Fruit fly (Drosophila melanogaster) whole organism, embryonic: ENCODE data around the gene PGAP1.

Experiments
- Ada2b ChIP-seq: fragments of 200-800 bp; sonication (Bioruptor generic); IDR thresholded peaks from 2 replicates; pipeline ENCODE4 v1.3.6; 2022; ENCODE audit warnings: missing biosample characterization, missing genetic modification characterization
- Aef1 ChIP-seq: fragments of 200-800 bp; sonication (Bioruptor generic); IDR thresholded peaks from 3 replicates; pipeline ENCODE4 v1.3.6; 2022; ENCODE audit warnings: missing biosample characterization, missing genetic modification characterization
- Bdp1 ChIP-seq: fragments of 200-800 bp; sonication (Bioruptor generic); optimal IDR thresholded peaks from 3 replicates; lab custom pipeline; 2016; ENCODE audit warnings: missing biosample characterization, missing genetic modification characterization
- CG12942 ChIP-seq: fragments of 200-800 bp; sonication (Bioruptor generic); optimal IDR thresholded peaks from 3 replicates; lab custom pipeline; 2016; ENCODE audit warnings: missing biosample characterization, missing genetic modification characterization
- CG14050 ChIP-seq: fragments of 200-800 bp; sonication (Bioruptor generic); IDR thresholded peaks from 3 replicates; pipeline ENCODE4 v1.3.6; 2022; ENCODE audit warnings: missing biosample characterization, missing genetic modification characterization
- CG17186 ChIP-seq: fragments of 200-800 bp; sonication (Bioruptor generic); optimal IDR thresholded peaks from 3 replicates; lab custom pipeline; 2017; ENCODE audit warnings: missing biosample characterization, missing genetic modification reagents, missing genetic modification characterization
- CG17328 ChIP-seq: fragments of 200-800 bp; sonication (Bioruptor generic); IDR thresholded peaks from 2 replicates; pipeline ENCODE4 v1.3.6; 2022; ENCODE audit warnings: missing biosample characterization, missing genetic modification characterization
- CG18599 ChIP-seq: fragments of 200-800 bp; sonication (Bioruptor generic); optimal IDR thresholded peaks from 3 replicates; lab custom pipeline; 2017; ENCODE audit warnings: missing biosample characterization, missing genetic modification characterization, mild to moderate bottlenecking, moderate library complexity, missing genetic modification reagents
- CG18619 ChIP-seq: fragments of 200-800 bp; sonication (Bioruptor generic); optimal IDR thresholded peaks from 3 replicates; lab custom pipeline; 2017; ENCODE audit warnings: missing biosample characterization, mild to moderate bottlenecking, missing genetic modification characterization
- CG2199 ChIP-seq: fragments of 200-800 bp; sonication (Bioruptor generic); IDR thresholded peaks from 3 replicates; pipeline ENCODE4 v1.3.6; 2022; ENCODE audit warnings: missing biosample characterization, missing genetic modification characterization
- CG2202 ChIP-seq: fragments of 200-800 bp; sonication (Bioruptor generic); optimal IDR thresholded peaks from 2 replicates; lab custom pipeline; 2018; ENCODE audit warnings: missing biosample characterization, mild to moderate bottlenecking, missing genetic modification characterization
- CG31388 ChIP-seq: fragments of 200-800 bp; sonication (Bioruptor generic); optimal IDR thresholded peaks from 2 replicates; lab custom pipeline; 2016; ENCODE audit warnings: missing biosample characterization, missing genetic modification characterization
- CG3407 ChIP-seq: fragments of 200-800 bp; sonication (Bioruptor generic); optimal IDR thresholded peaks from 2 replicates; lab custom pipeline; 2018; ENCODE audit warnings: missing biosample characterization, mild to moderate bottlenecking, missing genetic modification characterization
- CG5180 ChIP-seq: fragments of 200-800 bp; sonication (Bioruptor generic); optimal IDR thresholded peaks from 3 replicates; lab custom pipeline; 2017; ENCODE audit warnings: missing biosample characterization, missing genetic modification characterization, mild to moderate bottlenecking, moderate library complexity, missing genetic modification reagents
- CG7271 ChIP-seq: fragments of 200-800 bp; sonication (Bioruptor generic); optimal IDR thresholded peaks from 2 replicates; lab custom pipeline; 2018; ENCODE audit warnings: missing biosample characterization, mild to moderate bottlenecking, missing genetic modification characterization, moderate library complexity
- CG7372 ChIP-seq: fragments of 200-800 bp; sonication (Bioruptor generic); IDR thresholded peaks from 2 replicates; pipeline ENCODE4 v1.3.6; 2022; ENCODE audit warnings: missing biosample characterization, missing genetic modification characterization
- CG8281 ChIP-seq: fragments of 200-800 bp; sonication (Bioruptor generic); optimal IDR thresholded peaks from 2 replicates; lab custom pipeline; 2018; ENCODE audit warnings: missing biosample characterization, mild to moderate bottlenecking, missing genetic modification characterization, moderate library complexity
- CG9817 ChIP-seq: fragments of 200-800 bp; sonication (Bioruptor generic); optimal IDR thresholded peaks from 2 replicates; lab custom pipeline; 2018; ENCODE audit warnings: missing biosample characterization, mild to moderate bottlenecking, missing genetic modification characterization, moderate library complexity
- CTCF ChIP-seq: fragments of 200-800 bp; sonication (Bioruptor generic); optimal IDR thresholded peaks from 2 replicates; lab custom pipeline; 2017; ENCODE audit warnings: missing biosample characterization, mild to moderate bottlenecking, missing genetic modification characterization, moderate library complexity
- Drgx ChIP-seq: fragments of 200-800 bp; sonication (Bioruptor generic); IDR thresholded peaks from 2 replicates; pipeline ENCODE4 v1.3.6; 2022; ENCODE audit warnings: missing biosample characterization, missing genetic modification characterization
- Lim3 ChIP-seq: fragments of 200-800 bp; sonication (Bioruptor generic); IDR thresholded peaks from 2 replicates; pipeline ENCODE4 v1.3.6; 2022; ENCODE audit warnings: missing biosample characterization, missing genetic modification characterization
- Lpt ChIP-seq: fragments of >200 bp; optimal IDR thresholded peaks from 2 replicates; lab custom pipeline; 2018; ENCODE audit warnings: missing biosample characterization, missing genetic modification characterization
- MESR4 ChIP-seq: fragments of 200-800 bp; sonication (Bioruptor generic); optimal IDR thresholded peaks from 2 replicates; lab custom pipeline; 2018; ENCODE audit warnings: missing biosample characterization, mild to moderate bottlenecking, missing genetic modification characterization, moderate library complexity
- MTF-1 ChIP-seq: fragments of 200-800 bp; sonication (Bioruptor generic); optimal IDR thresholded peaks from 2 replicates; lab custom pipeline; 2018; ENCODE audit warnings: missing biosample characterization, mild to moderate bottlenecking, missing genetic modification characterization, borderline replicate concordance
- Max ChIP-seq: fragments of 200-800 bp; sonication (Bioruptor generic); optimal IDR thresholded peaks from 2 replicates; lab custom pipeline; 2016; ENCODE audit warnings: missing biosample characterization, mild to moderate bottlenecking, missing genetic modification characterization
- Med ChIP-seq: fragments of 200-800 bp; sonication (Bioruptor generic); peaks from one replicate; lab custom pipeline; 2016; ENCODE audit warnings: missing biosample characterization, missing genetic modification characterization, mild to moderate bottlenecking, inconsistent platforms, moderate library complexity
- Mrtf ChIP-seq: fragments of 200-800 bp; sonication (Bioruptor generic); IDR thresholded peaks from 3 replicates; pipeline ENCODE4 v1.3.6; 2022; ENCODE audit warnings: missing biosample characterization, missing genetic modification characterization
- Ptx1 ChIP-seq: fragments of 200-800 bp; sonication (Bioruptor generic); IDR thresholded peaks from 2 replicates; pipeline ENCODE4 v1.3.6; 2022; ENCODE audit warnings: missing biosample characterization, missing genetic modification characterization
- TFAM ChIP-seq: fragments of 200-800 bp; sonication (Bioruptor generic); optimal IDR thresholded peaks from 2 replicates; lab custom pipeline; 2017; ENCODE audit warnings: missing biosample characterization, missing genetic modification characterization, inconsistent platforms
- ab ChIP-seq: fragments of 200-800 bp; sonication (Bioruptor generic); optimal IDR thresholded peaks from 2 replicates; lab custom pipeline; 2016; ENCODE audit warnings: missing biosample characterization, missing genetic modification characterization
- ac ChIP-seq: fragments of 200-800 bp; sonication (Bioruptor generic); optimal IDR thresholded peaks from 3 replicates; lab custom pipeline; 2017; ENCODE audit warnings: missing biosample characterization, mild to moderate bottlenecking, missing genetic modification characterization
- ap ChIP-seq: fragments of 200-800 bp; sonication (Bioruptor generic); IDR thresholded peaks from 2 replicates; pipeline ENCODE4 v1.3.6; 2022; ENCODE audit warnings: missing biosample characterization, missing genetic modification characterization
- caup ChIP-seq: fragments of 200-800 bp; sonication (Bioruptor generic); optimal IDR thresholded peaks from 3 replicates; lab custom pipeline; 2017; ENCODE audit warnings: missing biosample characterization, mild to moderate bottlenecking, missing genetic modification characterization, moderate library complexity; ENCODE audit not compliant: severe bottlenecking
- dm ChIP-seq: fragments of 200-800 bp; sonication (Bioruptor generic); optimal IDR thresholded peaks from 3 replicates; lab custom pipeline; 2016; ENCODE audit warnings: missing biosample characterization, missing genetic modification characterization
- emc ChIP-seq: fragments of 200-800 bp; sonication (Bioruptor generic); optimal IDR thresholded peaks from 2 replicates; lab custom pipeline; 2016; ENCODE audit warnings: missing biosample characterization, missing genetic modification characterization
- eve ChIP-seq, 2 experiments: fragments of >200 bp; optimal IDR thresholded peaks; 2 replicates each; lab custom pipeline; 2017; ENCODE audit warnings: missing biosample characterization in 2 of 2, missing genetic modification characterization in 2 of 2
- grn ChIP-seq: fragments of 200-800 bp; sonication (Bioruptor generic); optimal IDR thresholded peaks from 3 replicates; lab custom pipeline; 2017; ENCODE audit warnings: missing biosample characterization, missing genetic modification characterization
- gro ChIP-seq: fragments of 200-800 bp; sonication (Bioruptor generic); optimal IDR thresholded peaks from 2 replicates; lab custom pipeline; 2016; ENCODE audit warnings: missing biosample characterization, missing genetic modification characterization
- gsb-n ChIP-seq: fragments of 200-800 bp; sonication (Bioruptor generic); optimal IDR thresholded peaks from 3 replicates; lab custom pipeline; 2018; ENCODE audit warnings: missing biosample characterization, mild to moderate bottlenecking, missing genetic modification characterization
- gt ChIP-seq: fragments of 200-800 bp; sonication (Bioruptor generic); IDR thresholded peaks from 2 replicates; pipeline ENCODE4 v1.3.6; 2022; ENCODE audit warnings: missing biosample characterization, missing genetic modification characterization
- ham ChIP-seq: fragments of 200-800 bp; sonication (Bioruptor generic); IDR thresholded peaks from 2 replicates; pipeline ENCODE4 v1.3.6; 2022; ENCODE audit warnings: missing biosample characterization, missing genetic modification characterization
- lilli ChIP-seq: fragments of 200-800 bp; sonication (Bioruptor generic); optimal IDR thresholded peaks from 3 replicates; lab custom pipeline; 2016; ENCODE audit warnings: missing biosample characterization, missing genetic modification characterization
- pita ChIP-seq: fragments of 200-800 bp; sonication (Bioruptor generic); optimal IDR thresholded peaks from 2 replicates; lab custom pipeline; 2017; ENCODE audit warnings: missing biosample characterization, mild to moderate bottlenecking, missing genetic modification characterization
- sens-2 ChIP-seq: fragments of 200-800 bp; sonication (Bioruptor generic); IDR thresholded peaks from 2 replicates; pipeline ENCODE4 v1.3.6; 2022; ENCODE audit warnings: missing biosample characterization, missing genetic modification characterization
- sima ChIP-seq: fragments of 200-800 bp; sonication (Bioruptor generic); optimal IDR thresholded peaks from 2 replicates; lab custom pipeline; 2016; ENCODE audit warnings: missing biosample characterization, missing genetic modification characterization
- sob ChIP-seq: fragments of 200-800 bp; sonication (Bioruptor generic); IDR thresholded peaks from 2 replicates; pipeline ENCODE4 v1.3.6; 2022; ENCODE audit warnings: missing biosample characterization, missing genetic modification characterization
- stc ChIP-seq: fragments of 200-800 bp; sonication (Bioruptor generic); IDR thresholded peaks from 2 replicates; pipeline ENCODE4 v1.3.6; 2022; ENCODE audit warnings: missing biosample characterization, missing genetic modification characterization
- tap ChIP-seq: fragments of 200-800 bp; optimal IDR thresholded peaks from 3 replicates; lab custom pipeline; 2019; ENCODE audit warnings: missing biosample characterization, mild to moderate bottlenecking, missing genetic modification characterization, moderate library complexity
- tio ChIP-seq: fragments of 200-800 bp; sonication (Bioruptor generic); optimal IDR thresholded peaks from 2 replicates; lab custom pipeline; 2017; ENCODE audit warnings: missing biosample characterization, missing genetic modification characterization, inconsistent platforms
- ttk ChIP-seq: fragments of 200-800 bp; sonication (Bioruptor generic); IDR thresholded peaks from 2 replicates; pipeline ENCODE4 v2.1.2; 2022; ENCODE audit warnings: missing biosample characterization, missing genetic modification characterization
- twi ChIP-seq: fragments of 200-800 bp; optimal IDR thresholded peaks from 2 replicates; lab custom pipeline; 2019; ENCODE audit warnings: missing biosample characterization, mild to moderate bottlenecking, missing genetic modification characterization, moderate library complexity

Gene PGAP1

dm6 chrX:5672243-5673051 lies 16.8 kb downstream of the PGAP1 start, which contains the start of gene RpL35 (continued):
- TF ChIP-seq caup (GFP tag; lab: Kevin White, UChicago) (peak; percentile 70), ap (no peak), TFAM (GFP tag; lab: Kevin White, UChicago) (no peak), CG7372 (no peak), CTCF (GFP tag; lab: Kevin White, UChicago) (peak; percentile 14), sens-2 (no peak), CG12942 (no peak), gro (no peak), CG18599 (peak; percentile 31), Lpt (GFP tag; lab: Kevin White, UChicago) (no peak), Ada2b (GFP tag; lab: Robert Waterston, UW) (no peak), sima (GFP tag; lab: Kevin White, UChicago) (no peak), sob (GFP tag; lab: Robert Waterston, UW) (peak; percentile 48; the same call in 1 of the 2 replicates), twi (tag; lab: Kevin White, UChicago) (no peak), CG2202 (tag; lab: Kevin White, UChicago) (peak; percentile 16), gsb-n (tag; lab: Kevin White, UChicago) (peak; percentile 25), Mrtf (no peak), CG3407 (GFP tag; lab: Kevin White, UChicago) (no peak), ham (no peak), MESR4 (GFP tag; lab: Kevin White, UChicago) (peak; percentile 93), tap (tag; lab: Kevin White, UChicago) (no peak), CG18619 (GFP tag; lab: Kevin White, UChicago) (peak; percentile 33), Med (GFP tag; lab: Kevin White, UChicago) (peak; percentile 90), stc (GFP tag; lab: Robert Waterston, UW) (no peak), eve (GFP tag; optimal IDR thresholded peaks at IDR 0.05; lab: Kevin White, UChicago) (no peak), CG5180 (GFP tag; lab: Kevin White, UChicago) (peak; percentile 46), Aef1 (GFP tag; lab: Robert Waterston, UW) (no peak), lilli (GFP tag; lab: Kevin White, UChicago) (peak; percentile 58), MTF-1 (GFP tag; lab: Kevin White, UChicago) (peak; percentile 65), ttk (GFP tag; lab: Robert Waterston, UW) (0 out of 2 replicates have a peak, but pooled peaks have one; percentile 35), ac (no peak), tio (GFP tag; lab: Kevin White, UChicago) (no peak), grn (no peak), Ptx1 (peak; percentile 29; the same call in 1 of the 2 replicates), Max (GFP tag; lab: Kevin White, UChicago) (peak; percentile 81), CG8281 (tag; lab: Kevin White, UChicago) (no peak), CG2199 (GFP tag; lab: Robert Waterston, UW) (no peak), Bdp1 (no peak), CG17186 (GFP tag; lab: Kevin White, UChicago) (peak; percentile 80), CG9817 (tag; lab: Kevin White, UChicago) (no peak), pita (no peak), Lim3 (GFP tag; lab: Robert Waterston, UW) (no peak), ab (GFP tag; lab: Kevin White, UChicago) (no peak), emc (GFP tag; lab: Kevin White, UChicago) (no peak), CG7271 (peak; percentile 16), dm (GFP tag; lab: Kevin White, UChicago) (peak; percentile 96), CG17328 (GFP tag; lab: Robert Waterston, UW) (no peak), CG14050 (GFP tag; lab: Robert Waterston, UW) (no peak), CG31388 (GFP tag; lab: Kevin White, UChicago) (no peak), Drgx (GFP tag; lab: Robert Waterston, UW) (no peak), gt (no peak)
